Fruit fly (Drosophila melanogaster): Measurements from ENCODE around the gene peb.

Gene peb

dm6 chrX:4630836-4631235, 13.5 kb downstream of the peb start, which contains the start of gene Alms1b:
Gene Alms1b, minus strand, starts transcription at chrX:4630936.
- no peak for TF ChIP-seq Sin3A (optimal IDR thresholded peaks at IDR 0.05)
- TF ChIP-seq h (optimal IDR thresholded peaks at IDR 0.05), result no peak
- no peak for TF ChIP-seq insv (optimal IDR thresholded peaks at IDR 0.05)
- no peak for TF ChIP-seq psq (optimal IDR thresholded peaks at IDR 0.05)
- TF ChIP-seq ttk (optimal IDR thresholded peaks at IDR 0.05), result no peak
- TF ChIP-seq Myc (optimal IDR thresholded peaks at IDR 0.05), result no peak

DNA sequence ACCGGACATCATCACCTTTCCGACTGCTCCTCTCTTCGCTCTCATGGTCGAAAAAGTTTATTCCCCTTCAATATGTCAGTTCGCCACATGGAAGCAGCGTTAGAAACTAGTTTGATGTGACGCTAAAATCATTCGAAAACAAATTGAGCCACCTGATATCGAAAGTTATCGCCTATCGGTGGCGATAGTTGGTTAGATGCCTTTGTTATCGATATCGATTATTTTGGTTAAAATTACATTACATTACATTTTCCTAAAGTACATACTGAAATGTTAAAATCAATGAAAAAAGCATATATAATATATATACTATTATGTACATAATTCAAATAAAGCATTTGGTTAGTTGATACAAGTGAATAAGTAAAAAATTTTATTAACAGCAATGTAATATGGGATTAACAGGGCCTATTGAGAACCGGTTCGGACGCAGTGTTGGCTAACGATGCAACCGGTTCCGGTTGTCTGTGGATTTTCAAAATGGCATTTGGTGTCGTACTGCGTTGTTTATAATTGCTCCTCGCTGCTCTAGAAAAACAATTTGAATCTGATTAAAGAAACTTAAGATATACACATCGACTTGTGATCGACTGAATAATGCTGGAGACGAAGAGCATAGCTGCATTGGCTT, 18.6 kb downstream of the peb start, which contains the start of the genes Alms1a and pon:
Alms1a (minus strand) TSS at position 149 of the 631 bp plus-strand sequence.
pon (plus strand) TSS at position 463 of the 631 bp plus-strand sequence.
- TF ChIP-seq Myc (optimal IDR thresholded peaks at IDR 0.05) (no peak), insv (optimal IDR thresholded peaks at IDR 0.05) (no peak)

DNA sequence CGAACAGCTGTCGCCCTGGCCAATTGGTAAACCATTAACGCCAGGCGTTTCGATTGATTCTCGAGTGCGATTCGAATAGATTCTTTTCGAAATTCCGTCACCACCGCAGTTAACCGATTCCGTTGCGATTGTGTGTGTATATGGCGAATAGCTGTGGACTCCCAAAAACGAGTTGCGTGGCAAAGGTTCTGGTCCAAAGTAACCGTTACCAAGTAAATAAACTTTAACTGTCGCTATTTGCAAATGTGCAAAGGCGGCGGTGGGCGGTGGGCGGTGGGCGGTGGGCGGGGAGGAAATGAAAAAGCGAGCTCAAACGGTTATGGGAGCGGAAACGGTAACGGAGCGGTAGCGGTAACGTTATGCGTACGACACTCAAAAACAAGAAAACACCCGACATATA, 26.5 kb downstream of the peb start, which contains the start of gene CG3081:
CG3081 (minus strand) TSS at position 101 of the 400 bp plus-strand sequence.
- TF ChIP-seq Myc (optimal IDR thresholded peaks at IDR 0.05) (no peak), psq (optimal IDR thresholded peaks at IDR 0.05) (no peak), insv (optimal IDR thresholded peaks at IDR 0.05) (no peak), h (optimal IDR thresholded peaks at IDR 0.05) (no peak), ttk (optimal IDR thresholded peaks at IDR 0.05) (no peak), Sin3A (optimal IDR thresholded peaks at IDR 0.05) (no peak)

- no peak for TF ChIP-seq psq (optimal IDR thresholded peaks at IDR 0.05)
- TF ChIP-seq h (optimal IDR thresholded peaks at IDR 0.05), result no peak
- no peak for TF ChIP-seq ttk (optimal IDR thresholded peaks at IDR 0.05)
- no peak for TF ChIP-seq insv (optimal IDR thresholded peaks at IDR 0.05)
- no peak for TF ChIP-seq Myc (optimal IDR thresholded peaks at IDR 0.05)
- no peak for TF ChIP-seq Sin3A (optimal IDR thresholded peaks at IDR 0.05)
Observed at dm6 chrX:4644768-4645167, 27.4 kb downstream of the peb start, which contains the start of gene CG3062. Gene CG3062, minus strand, starts transcription at chrX:4644868.

- TF ChIP-seq ttk (optimal IDR thresholded peaks at IDR 0.05) (no peak), psq (optimal IDR thresholded peaks at IDR 0.05) (no peak), insv (optimal IDR thresholded peaks at IDR 0.05) (no peak), Myc (optimal IDR thresholded peaks at IDR 0.05) (no peak), Sin3A (optimal IDR thresholded peaks at IDR 0.05) (no peak), h (optimal IDR thresholded peaks at IDR 0.05) (no peak)
Observed at dm6 chrX:4647316-4648046, 30.1 kb downstream of the peb start, which contains the start of the genes HLH4C and mRpL30. Gene HLH4C, minus strand, starts transcription at chrX:4647414. Gene mRpL30, plus strand, starts transcription at chrX:4647871.

dm6 chrX:4649751-4650150, 32.4 kb downstream of the peb start, which contains the start of the genes Cbp80 and Torsin:
Gene Cbp80, plus strand, starts transcription at chrX:4650015.
Gene Torsin, minus strand, starts transcription at chrX:4650032.
- TF ChIP-seq h (optimal IDR thresholded peaks at IDR 0.05) (no peak), psq (optimal IDR thresholded peaks at IDR 0.05) (no peak), insv (optimal IDR thresholded peaks at IDR 0.05) (no peak), ttk (optimal IDR thresholded peaks at IDR 0.05) (no peak), Sin3A (optimal IDR thresholded peaks at IDR 0.05) (no peak), Myc (optimal IDR thresholded peaks at IDR 0.05) (no peak)

- TF ChIP-seq psq (optimal IDR thresholded peaks at IDR 0.05), result no peak
- no peak for TF ChIP-seq Sin3A (optimal IDR thresholded peaks at IDR 0.05)
- no peak for TF ChIP-seq ttk (optimal IDR thresholded peaks at IDR 0.05)
- TF ChIP-seq Myc (optimal IDR thresholded peaks at IDR 0.05), result no peak
- TF ChIP-seq insv (optimal IDR thresholded peaks at IDR 0.05), result no peak
- no peak for TF ChIP-seq h (optimal IDR thresholded peaks at IDR 0.05)
Observed at dm6 chrX:4654397-4654796, 37.0 kb downstream of the peb start, which contains the start of gene CG15473. Gene CG15473, minus strand, starts transcription at chrX:4654497.

DNA sequence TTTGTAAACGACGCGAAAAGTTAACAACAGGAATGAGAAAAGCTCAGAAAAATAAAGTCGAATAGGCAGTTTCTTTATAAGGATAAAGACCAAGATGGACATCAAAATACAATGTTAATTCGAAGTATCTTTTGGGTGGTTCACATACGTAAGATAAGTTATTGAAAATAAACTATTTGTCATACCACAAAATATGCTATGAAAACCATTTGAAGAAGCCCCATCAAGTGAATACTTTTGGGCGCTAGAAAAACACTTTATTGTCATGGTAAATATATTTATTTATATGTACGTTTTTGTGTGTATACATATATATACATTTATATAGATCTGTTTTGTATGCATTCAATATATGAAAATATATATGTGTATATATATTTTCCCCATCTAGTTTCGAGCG, 40.5 kb downstream of the peb start:
- TF ChIP-seq insv (optimal IDR thresholded peaks at IDR 0.05), result no peak

dm6 chrX:4660642-4661252, 43.4 kb downstream of the peb start:
- TF ChIP-seq h (optimal IDR thresholded peaks at IDR 0.05), result no peak
- TF ChIP-seq insv (optimal IDR thresholded peaks at IDR 0.05), result no peak
- TF ChIP-seq psq (optimal IDR thresholded peaks at IDR 0.05), result no peak
- TF ChIP-seq Sin3A (optimal IDR thresholded peaks at IDR 0.05), result no peak
- no peak for TF ChIP-seq ttk (optimal IDR thresholded peaks at IDR 0.05)
- no peak for TF ChIP-seq Myc (optimal IDR thresholded peaks at IDR 0.05)

- TF ChIP-seq Myc (optimal IDR thresholded peaks at IDR 0.05), result no peak
- no peak for TF ChIP-seq psq (optimal IDR thresholded peaks at IDR 0.05)
- TF ChIP-seq h (optimal IDR thresholded peaks at IDR 0.05), result no peak
- no peak for TF ChIP-seq ttk (optimal IDR thresholded peaks at IDR 0.05)
- TF ChIP-seq insv (optimal IDR thresholded peaks at IDR 0.05), result no peak
- no peak for TF ChIP-seq Sin3A (optimal IDR thresholded peaks at IDR 0.05)
Observed at dm6 chrX:4664107-4664506, 46.7 kb downstream of the peb start.

DNA sequence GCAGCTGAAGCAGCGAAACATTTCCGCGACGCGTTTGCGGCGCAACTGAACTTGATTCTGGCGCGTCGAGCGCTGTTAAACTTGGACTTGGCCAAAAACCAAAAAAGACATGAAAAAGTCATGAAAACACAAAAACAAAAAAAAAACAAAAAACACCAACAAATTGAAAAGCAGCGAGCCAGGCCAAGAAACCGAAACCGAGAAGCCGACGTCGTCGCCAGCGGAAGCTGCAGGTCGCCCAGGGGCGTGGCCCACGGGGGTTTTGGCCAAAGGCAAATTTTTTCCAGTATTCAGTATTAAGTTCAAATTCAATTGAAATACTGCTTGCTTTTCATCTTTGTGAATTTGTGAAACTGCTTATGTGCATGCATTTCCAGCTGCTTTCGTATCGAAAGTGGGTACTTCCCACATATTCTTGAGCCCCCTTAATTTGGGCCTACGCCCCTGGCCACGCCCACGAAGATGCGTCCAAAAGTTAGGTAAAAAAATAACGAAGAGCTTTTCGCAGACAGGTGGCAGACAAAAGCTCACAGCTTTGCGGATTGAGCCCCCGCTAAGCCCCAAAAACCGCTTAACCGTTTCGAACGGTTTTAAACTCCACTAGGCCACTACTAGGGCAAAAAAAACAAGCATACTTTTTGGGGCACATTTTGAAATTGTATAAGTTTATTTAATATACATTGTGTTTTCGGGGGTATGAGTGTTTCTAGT, 49.4 kb downstream of the peb start, which contains the start of gene CG3009:
CG3009 (minus strand) TSS at position 51 of the 711 bp plus-strand sequence.
- no peak for TF ChIP-seq ttk (optimal IDR thresholded peaks at IDR 0.05)
- TF ChIP-seq Sin3A (optimal IDR thresholded peaks at IDR 0.05), result no peak
- TF ChIP-seq psq (optimal IDR thresholded peaks at IDR 0.05), result no peak
- TF ChIP-seq h (optimal IDR thresholded peaks at IDR 0.05), result no peak
- TF ChIP-seq insv (optimal IDR thresholded peaks at IDR 0.05), result no peak
- TF ChIP-seq Myc (optimal IDR thresholded peaks at IDR 0.05), result no peak
